Fruit fly (Drosophila melanogaster) whole organism, pupa: Measurements from ENCODE around the gene Vps39.

ENCODE experiments used
- CG15710 ChIP-seq: fragments of 200-800 bp; sonication (Bioruptor generic); optimal IDR thresholded peaks from 2 replicates; lab custom pipeline; 2018; ENCODE audit warnings: missing biosample characterization, mild to moderate bottlenecking, missing genetic modification characterization, moderate library complexity
- CG9948 ChIP-seq: fragments of 200-800 bp; sonication (Bioruptor generic); optimal IDR thresholded peaks from 2 replicates; lab custom pipeline; 2018; ENCODE audit warnings: missing biosample characterization, mild to moderate bottlenecking, missing genetic modification characterization, moderate library complexity
- EcR ChIP-seq: fragments of 200-800 bp; sonication (Bioruptor generic); optimal IDR thresholded peaks from 3 replicates; lab custom pipeline; 2019; ENCODE audit warnings: missing biosample characterization, missing genetic modification characterization, mild to moderate bottlenecking, moderate library complexity, missing genetic modification reagents
- Snoo ChIP-seq: fragments of 200-800 bp; sonication (Bioruptor generic); optimal IDR thresholded peaks from 3 replicates; lab custom pipeline; 2017; ENCODE audit warnings: missing biosample characterization, mild to moderate bottlenecking, missing genetic modification characterization, inconsistent platforms
- fd96Ca ChIP-seq: fragments of 200-800 bp; sonication (Bioruptor generic); IDR thresholded peaks from 3 replicates; pipeline ENCODE4 v1.3.6; 2022; ENCODE audit warnings: missing biosample characterization, missing genetic modification characterization
- rn ChIP-seq: fragments of 200-800 bp; sonication (Bioruptor generic); IDR thresholded peaks from 2 replicates; pipeline ENCODE4 v1.3.6; 2022; ENCODE audit warnings: missing biosample characterization, missing genetic modification characterization

- TF ChIP-seq Snoo: no peak
- TF ChIP-seq rn (GFP tag; lab: Robert Waterston, UW): no peak
- TF ChIP-seq fd96Ca (GFP tag; lab: Robert Waterston, UW): no peak
- TF ChIP-seq EcR: no peak
- no peak for TF ChIP-seq CG9948 (tag; lab: Kevin White, UChicago)
- TF ChIP-seq CG15710 (tag; lab: Kevin White, UChicago): no peak
Measured at dm6 chr3R:18309910-18310309, 35.7 kb upstream of the Vps39 start.
